Fruit fly (Drosophila melanogaster): ENCODE data around the gene yellow-e2.

DNA sequence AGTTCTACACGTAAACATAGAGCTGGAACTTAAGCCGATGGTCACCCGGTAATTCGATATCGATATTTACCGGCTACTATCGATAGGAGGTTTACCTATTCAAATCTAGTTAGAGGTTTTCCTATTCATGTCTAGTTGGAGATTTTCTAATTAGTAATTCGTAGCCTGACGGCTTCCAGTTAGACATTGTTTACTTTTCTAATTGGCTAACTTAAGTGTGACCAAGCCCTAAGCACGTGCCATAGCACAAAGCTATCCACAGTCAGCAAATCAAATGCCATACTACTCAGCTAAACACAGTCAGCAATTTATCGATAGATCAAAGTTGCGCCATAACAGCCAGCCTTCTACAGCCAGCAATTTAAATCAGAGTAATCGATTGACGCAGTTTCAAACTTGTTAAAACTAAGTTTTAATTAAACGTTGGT, 3.8 kb downstream of the yellow-e2 start, which contains the start of gene Dpm3:
- TF ChIP-seq psq (optimal IDR thresholded peaks at IDR 0.05) (no peak), pan (optimal IDR thresholded peaks at IDR 0.05) (no peak), CG8478 (optimal IDR thresholded peaks at IDR 0.05) (no peak)
